Fruit fly (Drosophila melanogaster): ENCODE data around the gene CG7560.
A peak's percentile ranks its signal among the peaks of the same experiment; 100 is the strongest.

Gene CG7560

dm6 chr3L:11448935-11449334, 24.0 kb downstream of the CG7560 start:
- TF ChIP-seq CG11696 (GFP tag; IDR thresholded peaks at IDR 0.05) (no peak), Sox102F (GFP tag; optimal IDR thresholded peaks at IDR 0.05) (peak; percentile 63), Nf-YC (tag; optimal IDR thresholded peaks at IDR 0.05) (no peak), CG13296 (GFP tag; optimal IDR thresholded peaks at IDR 0.05) (no peak), Trl (optimal IDR thresholded peaks at IDR 0.05) (no peak), Trl (GFP tag; optimal IDR thresholded peaks at IDR 0.05) (peak; percentile 63), pan (optimal IDR thresholded peaks at IDR 0.05) (no peak), pan (GFP tag; optimal IDR thresholded peaks at IDR 0.05 in 1 of 2, IDR thresholded peaks at IDR 0.05 in 1 of 2) (peak in 1 of 2 experiments; percentile 56), CG13123 (GFP tag; optimal IDR thresholded peaks at IDR 0.05) (peak; percentile 0), Tbp (GFP tag; optimal IDR thresholded peaks at IDR 0.05) (no peak), H2.0 (GFP tag; IDR thresholded peaks at IDR 0.05) (peak; percentile 71), CG31365 (tag; optimal IDR thresholded peaks at IDR 0.05) (no peak), CG8944 (GFP tag; optimal IDR thresholded peaks at IDR 0.05) (no peak), CG7987 (GFP tag; optimal IDR thresholded peaks at IDR 0.05) (no peak), CG10321 (GFP tag; IDR thresholded peaks at IDR 0.05) (no peak), Bdp1 (GFP tag; optimal IDR thresholded peaks at IDR 0.05) (no peak), zfh1 (GFP tag; IDR thresholded peaks at IDR 0.05) (peak; percentile 67; the same call in 2 of the 3 replicates), ems (GFP tag; optimal IDR thresholded peaks at IDR 0.05) (no peak), sug (tag; optimal IDR thresholded peaks at IDR 0.05) (no peak), fd3F (GFP tag; optimal IDR thresholded peaks at IDR 0.05) (peak; percentile 6), NC2β (GFP tag; optimal IDR thresholded peaks at IDR 0.05) (peak; percentile 29), Dll (GFP tag; IDR thresholded peaks at IDR 0.05; ENCODE audit: partially characterized antibody) (no peak), gem (tag; optimal IDR thresholded peaks at IDR 0.05) (peak; percentile 64), ato (GFP tag; IDR thresholded peaks at IDR 0.05; ENCODE audit: partially characterized antibody) (no peak), Gug (GFP tag; IDR thresholded peaks at IDR 0.05) (peak; percentile 69), CG10267 (tag; optimal IDR thresholded peaks at IDR 0.05) (peak; percentile 6), CG6813 (GFP tag; optimal IDR thresholded peaks at IDR 0.05) (peak; percentile 29), CG12769 (tag; optimal IDR thresholded peaks at IDR 0.05) (peak; percentile 18), dysf (GFP tag; IDR thresholded peaks at IDR 0.05) (peak; percentile 71), CG10366 (GFP tag; IDR thresholded peaks at IDR 0.05) (peak; percentile 63), usp (GFP tag; optimal IDR thresholded peaks at IDR 0.05) (no peak), zfh2 (GFP tag; optimal IDR thresholded peaks at IDR 0.05) (no peak), jumu (GFP tag; optimal IDR thresholded peaks at IDR 0.05) (peak; percentile 42), twi (tag; optimal IDR thresholded peaks at IDR 0.05) (no peak), CG2129 (GFP tag; IDR thresholded peaks at IDR 0.05; ENCODE audit: partially characterized antibody) (no peak), CG12219 (GFP tag; optimal IDR thresholded peaks at IDR 0.05) (no peak), CG1603 (tag; optimal IDR thresholded peaks at IDR 0.05) (peak; percentile 56), B-H2 (GFP tag; optimal IDR thresholded peaks at IDR 0.05) (no peak), CG4404 (GFP tag; IDR thresholded peaks at IDR 0.05) (peak; percentile 58), CG8089 (GFP tag; optimal IDR thresholded peaks at IDR 0.05) (peak; percentile 21), CG18262 (tag; optimal IDR thresholded peaks at IDR 0.05) (peak; percentile 53), dimm (GFP tag; IDR thresholded peaks at IDR 0.05) (peak; percentile 63), toy (GFP tag; IDR thresholded peaks at IDR 0.05) (no peak), CG13287 (GFP tag; IDR thresholded peaks at IDR 0.05; ENCODE audit: partially characterized antibody) (no peak), Six4 (GFP tag; optimal IDR thresholded peaks at IDR 0.05) (peak; percentile 20), Asciz (GFP tag; optimal IDR thresholded peaks at IDR 0.05) (peak; percentile 30), CG10462 (GFP tag; optimal IDR thresholded peaks at IDR 0.05) (no peak), CG15073 (GFP tag; optimal IDR thresholded peaks at IDR 0.05) (no peak), Rx (GFP tag; IDR thresholded peaks at IDR 0.05) (peak; percentile 26; the same call in 1 of the 2 replicates), CG12299 (tag; optimal IDR thresholded peaks at IDR 0.05) (no peak), CG7786 (GFP tag; optimal IDR thresholded peaks at IDR 0.05) (peak; percentile 69), Xbp1 (GFP tag; optimal IDR thresholded peaks at IDR 0.05) (peak; percentile 47)
